Fruit fly (Drosophila melanogaster) whole organism, wandering third instar larva: ENCODE results near the gene Ost48.

ENCODE experiments used
- CG9705 ChIP-seq: fragments of 200-800 bp; sonication (Bioruptor generic); optimal IDR thresholded peaks from 2 replicates; lab custom pipeline; 2018; ENCODE audit warnings: missing biosample characterization, mild to moderate bottlenecking, missing genetic modification characterization
- CrebA ChIP-seq: fragments of 200-800 bp; sonication (Bioruptor generic); optimal IDR thresholded peaks from 2 replicates; lab custom pipeline; 2016; ENCODE audit warnings: missing biosample characterization, mild to moderate bottlenecking, missing genetic modification characterization, borderline replicate concordance
- Dfd ChIP-seq: fragments of >200 bp; optimal IDR thresholded peaks from 2 replicates; lab custom pipeline; 2017; ENCODE audit warnings: missing biosample characterization, missing genetic modification characterization
- Dif ChIP-seq: fragments of 200-275, 200-300 bp; sonication (Bioruptor generic); optimal IDR thresholded peaks from 2 replicates; lab custom pipeline; 2018; ENCODE audit warnings: missing biosample characterization, missing genetic modification characterization; ENCODE audit not compliant: partially characterized antibody
- GATAd ChIP-seq: sonication (Bioruptor generic); optimal IDR thresholded peaks from 2 replicates; lab custom pipeline; 2016; ENCODE audit warnings: missing biosample characterization, missing genetic modification characterization
- HLH106 ChIP-seq: fragments of 200-800 bp; optimal IDR thresholded peaks from 3 replicates; lab custom pipeline; 2019; ENCODE audit warnings: missing biosample characterization, mild to moderate bottlenecking, missing genetic modification characterization, moderate library complexity
- Hnf4 ChIP-seq: fragments of 200-800 bp; sonication (Bioruptor generic); optimal IDR thresholded peaks from 2 replicates; lab custom pipeline; 2016; ENCODE audit warnings: missing biosample characterization, mild to moderate bottlenecking, missing genetic modification characterization
- Hr78 ChIP-seq: fragments of >200 bp; optimal IDR thresholded peaks from 2 replicates; lab custom pipeline; 2017; ENCODE audit warnings: missing biosample characterization, missing genetic modification characterization
- Jra ChIP-seq: sonication (Bioruptor generic); optimal IDR thresholded peaks from 2 replicates; lab custom pipeline; 2016; ENCODE audit warnings: missing biosample characterization, missing genetic modification characterization
- Myc ChIP-seq: fragments of >200 bp; optimal IDR thresholded peaks from 2 replicates; lab custom pipeline; 2017
- N ChIP-seq: fragments of >200 bp; optimal IDR thresholded peaks from 2 replicates; lab custom pipeline; 2018; ENCODE audit warnings: missing biosample characterization, missing external identifiers, missing genetic modification characterization
- OdsH ChIP-seq: fragments of 200-800 bp; sonication (Bioruptor generic); optimal IDR thresholded peaks from 2 replicates; lab custom pipeline; 2016; ENCODE audit warnings: missing biosample characterization, mild to moderate bottlenecking, missing genetic modification characterization
- Rel ChIP-seq, 2 experiments: fragments of 200-800 bp; sonication (Bioruptor generic) in 1 of 2; optimal IDR thresholded peaks; 2 replicates in 1 of 2; 3 replicates in 1 of 2; lab custom pipeline; 2016 to 2019; ENCODE audit warnings: mild to moderate bottlenecking in 2 of 2, missing biosample characterization in 2 of 2, missing genetic modification characterization in 2 of 2, moderate library complexity in 1 of 2
- Sp1 ChIP-seq: fragments of 200-800 bp; sonication (Bioruptor generic); optimal IDR thresholded peaks from 3 replicates; lab custom pipeline; 2019; ENCODE audit warnings: missing biosample characterization, mild to moderate bottlenecking, missing genetic modification characterization, moderate library complexity
- Vsx2 ChIP-seq: fragments of 200-300, 225-300 bp; sonication (Bioruptor generic); optimal IDR thresholded peaks from 2 replicates; lab custom pipeline; 2018; ENCODE audit warnings: missing biosample characterization, missing genetic modification characterization; ENCODE audit not compliant: partially characterized antibody
- brk ChIP-seq: fragments of 200-800 bp; sonication (Bioruptor generic); optimal IDR thresholded peaks from 2 replicates; lab custom pipeline; 2016; ENCODE audit warnings: missing biosample characterization, mild to moderate bottlenecking, missing genetic modification characterization
- dl ChIP-seq, 2 experiments: fragments of 175-275, 200-275 bp in 1 of 2; fragments of 200-275 bp in 1 of 2; sonication (Bioruptor generic); optimal IDR thresholded peaks; lab custom pipeline; 2018; ENCODE audit warnings: mild to moderate bottlenecking in 2 of 2, missing biosample characterization in 2 of 2, missing genetic modification characterization in 2 of 2, moderate library complexity in 2 of 2; ENCODE audit not compliant: partially characterized antibody in 2 of 2, insufficient read depth in 1 of 2
- dmrt93B ChIP-seq: fragments of 200-800 bp; sonication (Bioruptor generic); optimal IDR thresholded peaks from 2 replicates; lab custom pipeline; 2018; ENCODE audit warnings: missing biosample characterization, mild to moderate bottlenecking, missing genetic modification characterization
- dsf ChIP-seq: sonication (Bioruptor generic); optimal IDR thresholded peaks from 2 replicates; lab custom pipeline; 2016; ENCODE audit warnings: missing biosample characterization, missing genetic modification characterization, borderline replicate concordance
- foxo ChIP-seq, 2 experiments: fragments of 200-800 bp; sonication (Bioruptor generic); optimal IDR thresholded peaks; 2 replicates in 1 of 2; 3 replicates in 1 of 2; lab custom pipeline; 2016 to 2017; ENCODE audit warnings: missing biosample characterization in 2 of 2, missing genetic modification characterization in 2 of 2
- fru ChIP-seq: fragments of 200-800 bp; sonication (Bioruptor generic); optimal IDR thresholded peaks from 3 replicates; lab custom pipeline; 2016; ENCODE audit warnings: missing biosample characterization, mild to moderate bottlenecking, missing genetic modification characterization
- h ChIP-seq: fragments of 200-800 bp; sonication (Bioruptor generic); optimal IDR thresholded peaks from 3 replicates; lab custom pipeline; 2016; ENCODE audit warnings: missing biosample characterization, mild to moderate bottlenecking, missing genetic modification characterization
- jim ChIP-seq: fragments of 175-275, 200-325 bp; sonication (Bioruptor generic); optimal IDR thresholded peaks from 2 replicates; lab custom pipeline; 2016; ENCODE audit warnings: missing biosample characterization, mild to moderate bottlenecking, missing genetic modification characterization
- lola ChIP-seq: fragments of >200 bp; optimal IDR thresholded peaks from 2 replicates; lab custom pipeline; 2017; ENCODE audit warnings: missing biosample characterization, missing genetic modification characterization
- pan ChIP-seq: fragments of >200 bp; optimal IDR thresholded peaks from 2 replicates; lab custom pipeline; 2017
- psq ChIP-seq: fragments of 200-800 bp; sonication (Bioruptor generic); optimal IDR thresholded peaks from 3 replicates; lab custom pipeline; 2017; ENCODE audit warnings: missing biosample characterization, mild to moderate bottlenecking, missing genetic modification characterization, moderate library complexity
- rgr ChIP-seq: fragments of 200-800 bp; sonication (Bioruptor generic); optimal IDR thresholded peaks from 3 replicates; lab custom pipeline; 2016; ENCODE audit warnings: missing biosample characterization, mild to moderate bottlenecking, missing genetic modification characterization
- sv ChIP-seq: fragments of 200-800 bp; sonication (Bioruptor generic); optimal IDR thresholded peaks from 3 replicates; lab custom pipeline; 2016; ENCODE audit warnings: missing biosample characterization, missing genetic modification characterization
- usp ChIP-seq: fragments of >200 bp; optimal IDR thresholded peaks from 2 replicates; lab custom pipeline; 2017; ENCODE audit warnings: missing biosample characterization, missing genetic modification characterization
- woc ChIP-seq: sonication (Bioruptor generic); optimal IDR thresholded peaks from 2 replicates; lab custom pipeline; 2016; ENCODE audit warnings: missing biosample characterization, mild to moderate bottlenecking, missing genetic modification characterization

The Ost48 gene

DNA sequence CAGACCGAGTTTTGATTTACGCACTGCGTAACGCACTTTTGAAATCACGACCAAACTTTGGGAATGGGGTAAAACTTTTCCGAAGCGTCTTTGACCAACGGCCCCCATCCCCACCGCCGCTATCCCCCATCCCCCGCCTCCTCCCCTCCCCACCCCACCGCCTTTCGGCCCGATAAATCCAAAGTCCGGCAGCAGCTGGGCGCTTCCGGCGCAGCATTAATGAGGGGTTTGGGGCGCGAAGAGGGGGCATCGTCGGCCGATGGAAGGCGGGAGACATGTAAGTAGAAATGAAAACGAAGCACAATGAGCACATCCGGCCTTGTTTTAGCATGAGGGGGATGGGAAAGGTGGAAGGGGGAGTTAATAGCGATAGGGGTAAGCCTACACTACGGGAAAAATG lies 19.2 kb downstream of the Ost48 start:
- TF ChIP-seq Vsx2 (no peak), HLH106 (tag; lab: Kevin White, UChicago) (no peak), Hr78 (GFP tag; lab: Kevin White, UChicago) (no peak), dmrt93B (GFP tag; lab: Kevin White, UChicago) (no peak), Rel (GFP tag; optimal IDR thresholded peaks at IDR 0.05; lab: Kevin White, UChicago) (no peak), Rel (tag; optimal IDR thresholded peaks at IDR 0.05; lab: Kevin White, UChicago) (no peak), fru (GFP tag; lab: Kevin White, UChicago) (no peak), Sp1 (GFP tag; lab: Kevin White, UChicago) (no peak), sv (GFP tag; lab: Kevin White, UChicago) (no peak), Dif (GFP tag; lab: Kevin White, UChicago) (no peak), lola (no peak), brk (GFP tag; lab: Kevin White, UChicago) (no peak)

DNA sequence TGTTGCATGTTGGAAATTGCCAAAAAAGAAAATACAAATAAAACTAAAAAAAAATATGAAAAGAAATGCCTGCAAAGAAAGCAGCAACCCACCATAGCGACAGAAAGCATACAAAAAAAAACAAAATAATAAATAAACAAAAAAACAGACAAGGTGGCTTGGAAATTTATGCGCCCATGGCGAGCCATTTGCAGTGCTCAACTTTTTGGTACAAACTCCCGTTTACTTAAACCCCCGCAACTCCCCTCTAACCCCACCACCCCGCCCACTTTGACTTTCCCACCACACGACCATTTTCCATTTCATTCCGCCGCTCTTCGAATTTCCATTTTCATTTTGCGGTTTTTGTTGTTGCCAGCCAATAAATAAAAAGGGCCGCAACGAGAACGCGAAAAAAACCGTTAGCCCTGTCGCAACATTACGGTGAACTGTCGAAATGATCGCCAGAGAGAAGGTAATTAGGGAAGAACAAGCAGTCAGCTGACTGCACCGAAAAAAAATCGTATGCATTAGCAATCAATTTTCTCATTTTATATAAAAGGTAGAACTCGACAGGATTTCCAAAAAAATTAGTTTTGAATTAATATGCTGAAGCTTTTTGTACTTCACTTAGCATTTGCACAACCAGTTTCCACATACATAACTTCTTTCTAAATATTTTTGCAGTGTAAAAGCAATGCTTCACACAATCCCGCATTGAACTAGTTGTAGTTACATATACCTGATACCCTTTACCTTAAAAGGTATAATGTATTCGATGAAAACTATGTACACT lies 21.4 kb downstream of the Ost48 start:
- no peak for TF ChIP-seq dl (GFP tag; optimal IDR thresholded peaks at IDR 0.05; lab: Kevin White, UChicago; ENCODE audit: insufficient read depth in 1 of 2, partially characterized antibody in 2 of 2)
- TF ChIP-seq pan, result no peak
- no peak for TF ChIP-seq fru (GFP tag; lab: Kevin White, UChicago)
- TF ChIP-seq sv (GFP tag; lab: Kevin White, UChicago), result no peak
- TF ChIP-seq usp (GFP tag; lab: Kevin White, UChicago), result no peak
- no peak for TF ChIP-seq N
- TF ChIP-seq Rel (GFP tag; optimal IDR thresholded peaks at IDR 0.05; lab: Kevin White, UChicago), result no peak
- TF ChIP-seq Rel (tag; optimal IDR thresholded peaks at IDR 0.05; lab: Kevin White, UChicago), result no peak
- no peak for TF ChIP-seq woc
- TF ChIP-seq GATAd, result no peak
- TF ChIP-seq CrebA, result no peak
- no peak for TF ChIP-seq Hr78 (GFP tag; lab: Kevin White, UChicago)
- TF ChIP-seq Hnf4 (GFP tag; lab: Kevin White, UChicago), result no peak
- TF ChIP-seq dsf (GFP tag; lab: Kevin White, UChicago), result no peak
- no peak for TF ChIP-seq OdsH (GFP tag; lab: Kevin White, UChicago)
- TF ChIP-seq Jra (GFP tag; lab: Kevin White, UChicago), result no peak
- no peak for TF ChIP-seq lola

DNA sequence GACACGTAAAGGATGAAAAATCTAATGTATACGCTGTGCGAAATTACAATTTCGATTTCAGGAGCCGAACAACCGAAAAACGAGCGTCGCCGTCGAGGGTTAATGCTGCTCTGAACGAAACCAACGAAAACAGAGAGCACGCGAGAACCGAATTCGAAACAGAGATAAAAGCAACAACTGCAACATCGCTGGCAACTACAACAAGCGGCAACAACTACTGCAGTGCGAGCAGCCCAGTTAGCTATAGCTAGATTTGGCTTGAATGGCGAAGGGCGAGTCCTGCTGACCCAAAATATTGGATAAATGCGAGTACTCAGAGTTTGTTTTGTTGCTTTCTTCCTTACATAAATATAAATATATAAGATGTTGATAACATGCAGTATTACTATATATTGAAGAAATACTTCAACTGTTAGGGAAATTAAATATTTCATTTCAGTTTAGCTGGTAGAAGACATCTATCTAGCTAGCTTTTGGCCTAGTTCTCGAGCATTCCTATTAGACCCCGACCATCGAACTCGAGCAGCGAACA lies 23.3 kb downstream of the Ost48 start, which contains the start of gene fend:
fend (minus strand) TSS at position 178 of the 532 bp plus-strand sequence.
- TF ChIP-seq fru (GFP tag; lab: Kevin White, UChicago) (peak; percentile 22), psq (GFP tag; lab: Kevin White, UChicago) (peak; percentile 28), dl (GFP tag; optimal IDR thresholded peaks at IDR 0.05; lab: Kevin White, UChicago; ENCODE audit: insufficient read depth in 1 of 2, partially characterized antibody in 2 of 2) (no peak), Myc (lab: Kevin White, UChicago) (peak; percentile 92), CG9705 (GFP tag; lab: Kevin White, UChicago) (peak; percentile 32), Sp1 (GFP tag; lab: Kevin White, UChicago) (peak; percentile 41), brk (GFP tag; lab: Kevin White, UChicago) (peak; percentile 17), GATAd (no peak), rgr (peak; percentile 26), Dfd (GFP tag; lab: Kevin White, UChicago) (no peak), foxo (GFP tag; optimal IDR thresholded peaks at IDR 0.05; lab: Kevin White, UChicago) (peak in 1 of 2 experiments; percentile 15), HLH106 (tag; lab: Kevin White, UChicago) (peak; percentile 18), woc (peak; percentile 76), h (GFP tag; lab: Kevin White, UChicago) (peak; percentile 27), jim (no peak)
- TF ChIP-seq, all 38 proteins: peak for 11

DNA sequence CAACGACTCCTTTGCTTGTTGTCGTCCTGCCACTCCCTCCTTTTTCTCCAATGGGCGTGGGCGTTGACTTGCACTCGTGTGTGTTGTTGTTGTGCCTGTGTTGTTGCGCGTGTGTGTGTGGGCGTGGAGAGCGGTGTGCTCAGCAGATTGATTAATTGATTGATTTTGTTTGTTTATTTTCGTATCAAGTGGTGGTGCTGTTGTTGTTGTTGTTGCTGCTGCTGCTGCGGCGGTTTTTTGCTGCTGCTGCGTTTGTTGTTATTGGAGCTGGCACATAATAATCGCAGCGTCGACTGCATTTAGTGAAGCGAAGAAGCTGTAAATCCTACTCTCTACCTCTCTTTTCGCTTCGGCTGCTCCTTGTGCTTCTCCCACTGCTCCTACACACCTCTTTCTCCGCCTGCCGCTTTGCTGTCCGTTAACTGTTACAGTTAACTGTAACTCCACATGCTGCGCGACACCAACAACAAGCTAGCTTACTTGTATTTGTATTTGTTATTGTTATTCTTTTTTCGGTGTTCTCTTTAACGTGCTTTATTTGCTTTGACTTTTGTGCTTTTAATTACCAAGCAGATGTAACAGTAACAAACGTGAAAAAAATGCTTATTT lies 24.0 kb downstream of the Ost48 start:
- TF ChIP-seq Dfd (GFP tag; lab: Kevin White, UChicago) (peak; percentile 22), sv (GFP tag; lab: Kevin White, UChicago) (no peak), foxo (GFP tag; optimal IDR thresholded peaks at IDR 0.05; lab: Kevin White, UChicago) (no peak), brk (GFP tag; lab: Kevin White, UChicago) (no peak)
